Worm (Caenorhabditis elegans) whole organism, early embryonic: ENCODE results near the gene Y48E1C.1.

Source experiments
- B0310.2 ChIP-seq: sonication (generic microtip); optimal IDR thresholded peaks from 2 replicates; lab custom pipeline; 2016; ENCODE audit warnings: mild to moderate bottlenecking, missing genetic modification characterization, missing compliant biosample characterization
- F13C5.2 ChIP-seq: sonication (generic microtip); optimal IDR thresholded peaks from 2 replicates; lab custom pipeline; 2017; ENCODE audit warnings: mild to moderate bottlenecking, missing genetic modification characterization, inconsistent platforms, missing compliant biosample characterization
- aly-1 ChIP-seq: sonication (generic microtip); optimal IDR thresholded peaks from 2 replicates; lab custom pipeline; 2016; ENCODE audit warnings: missing genetic modification characterization, missing compliant biosample characterization
- ama-1 ChIP-seq: fragments of 150-350 bp; optimal IDR thresholded peaks from 2 replicates; lab custom pipeline; 2014
- ceh-13 ChIP-seq: fragments of 200-800 bp; sonication (Bioruptor generic); optimal IDR thresholded peaks from 2 replicates; lab custom pipeline; 2018; ENCODE audit warnings: mild to moderate bottlenecking, missing genetic modification characterization, missing compliant biosample characterization
- ceh-36 ChIP-seq: sonication (generic microtip); optimal IDR thresholded peaks from 2 replicates; lab custom pipeline; 2016; ENCODE audit warnings: missing genetic modification characterization, inconsistent platforms, missing compliant biosample characterization
- flt-1 ChIP-seq: fragments of 200-800 bp; sonication (Bioruptor generic); IDR thresholded peaks from 2 replicates; pipeline ENCODE4 v1.3.6; 2022; ENCODE audit warnings: missing genetic modification characterization, missing compliant biosample characterization
- hmbx-1 ChIP-seq: sonication (generic microtip); optimal IDR thresholded peaks from 2 replicates; lab custom pipeline; 2016; ENCODE audit warnings: mild to moderate bottlenecking, missing genetic modification characterization, missing compliant biosample characterization
- hnd-1 ChIP-seq: sonication (generic microtip); optimal IDR thresholded peaks from 2 replicates; lab custom pipeline; 2016; ENCODE audit warnings: missing genetic modification characterization, missing compliant biosample characterization
- pes-1 ChIP-seq: fragments of 200-800 bp; sonication (Bioruptor generic); IDR thresholded peaks from 2 replicates; pipeline ENCODE4 v1.3.6; 2022; ENCODE audit warnings: missing genetic modification reagents, missing genetic modification characterization, missing compliant biosample characterization
- scrt-1 ChIP-seq: fragments of 200-800 bp; sonication (Bioruptor generic); IDR thresholded peaks from 2 replicates; pipeline ENCODE4 v1.3.6; 2022; ENCODE audit warnings: missing genetic modification characterization, missing compliant biosample characterization
- sea-1 ChIP-seq: fragments of 200-800 bp; sonication (Bioruptor generic); conservative IDR thresholded peaks from 2 replicates; pipeline ENCODE4 v1.3.6; 2022; ENCODE audit warnings: missing genetic modification characterization, missing compliant biosample characterization
- tbx-37 ChIP-seq: fragments of 200-800 bp; sonication (Bioruptor generic); conservative IDR thresholded peaks from 2 replicates; pipeline ENCODE4 v1.3.6; 2022; ENCODE audit warnings: missing genetic modification reagents, missing genetic modification characterization, missing compliant biosample characterization
- tra-4 ChIP-seq: sonication (generic microtip); optimal IDR thresholded peaks from 2 replicates; lab custom pipeline; 2017; ENCODE audit warnings: missing genetic modification characterization, missing compliant biosample characterization

ce11 chrII:13417452-13418031 is 2.7 kb downstream of the Y48E1C.1 start:
- TF ChIP-seq ama-1: no peak
- no peak for TF ChIP-seq F13C5.2 (tag; lab: Kevin White, UChicago)
- no peak for TF ChIP-seq aly-1 (tag; lab: Kevin White, UChicago)
- TF ChIP-seq ceh-13 (GFP tag; lab: Kevin White, UChicago): no peak
- no peak for TF ChIP-seq flt-1 (GFP tag; lab: Robert Waterston, UW)
- TF ChIP-seq B0310.2 (tag; lab: Kevin White, UChicago): no peak
- no peak for TF ChIP-seq scrt-1 (GFP tag; lab: Robert Waterston, UW)
- no peak for TF ChIP-seq hnd-1 (tag; lab: Kevin White, UChicago)
- no peak for TF ChIP-seq tra-4 (tag; lab: Kevin White, UChicago)
- no peak for TF ChIP-seq sea-1 (GFP tag; lab: Robert Waterston, UW)
- no peak for TF ChIP-seq hmbx-1 (tag; lab: Kevin White, UChicago)
- no peak for TF ChIP-seq tbx-37
- no peak for TF ChIP-seq pes-1
- TF ChIP-seq ceh-36: no peak
